Fruit fly (Drosophila melanogaster) whole organism, embryonic: ENCODE results near the gene IRSp53.

Source experiments
- Abd-B ChIP-seq: fragments of 200-800 bp; sonication (Bioruptor generic); optimal IDR thresholded peaks from 2 replicates; lab custom pipeline; 2018; ENCODE audit warnings: missing biosample characterization, mild to moderate bottlenecking, missing genetic modification characterization, moderate library complexity
- CG1024 ChIP-seq: fragments of 200-800 bp; sonication (Bioruptor generic); IDR thresholded peaks from 2 replicates; pipeline ENCODE4 v1.3.6; 2022; ENCODE audit warnings: missing biosample characterization, missing genetic modification characterization
- CG10267 ChIP-seq: fragments of 200-800 bp; sonication (Bioruptor generic); optimal IDR thresholded peaks from 2 replicates; lab custom pipeline; 2018; ENCODE audit warnings: missing biosample characterization, mild to moderate bottlenecking, missing genetic modification characterization, moderate library complexity
- CG11560 ChIP-seq: fragments of 200-800 bp; sonication (Bioruptor generic); IDR thresholded peaks from 3 replicates; pipeline ENCODE4 v1.3.6; 2022; ENCODE audit warnings: missing biosample characterization, missing genetic modification characterization
- CG15514 ChIP-seq: fragments of 200-800 bp; sonication (Bioruptor generic); optimal IDR thresholded peaks from 3 replicates; lab custom pipeline; 2017; ENCODE audit warnings: missing biosample characterization, missing genetic modification characterization, mild to moderate bottlenecking, moderate library complexity, missing genetic modification reagents
- CG17385 ChIP-seq: fragments of 200-800 bp; sonication (Bioruptor generic); optimal IDR thresholded peaks from 3 replicates; lab custom pipeline; 2018; ENCODE audit warnings: missing biosample characterization, mild to moderate bottlenecking, missing genetic modification characterization
- CG2120 ChIP-seq: fragments of 200-800 bp; sonication (Bioruptor generic); optimal IDR thresholded peaks from 3 replicates; lab custom pipeline; 2016; ENCODE audit warnings: missing biosample characterization, missing genetic modification characterization
- CG2875 ChIP-seq: fragments of 200-800 bp; sonication (Bioruptor generic); optimal IDR thresholded peaks from 2 replicates; lab custom pipeline; 2017; ENCODE audit warnings: missing biosample characterization, mild to moderate bottlenecking, missing genetic modification characterization, missing genetic modification reagents
- CG30020 ChIP-seq: fragments of 200-800 bp; optimal IDR thresholded peaks from 2 replicates; lab custom pipeline; 2019; ENCODE audit warnings: missing biosample characterization, mild to moderate bottlenecking, missing genetic modification characterization, moderate library complexity
- CG31224 ChIP-seq: fragments of 200-800 bp; sonication (Bioruptor generic); IDR thresholded peaks from 2 replicates; pipeline ENCODE4 v1.3.6; 2022; ENCODE audit warnings: missing biosample characterization, missing genetic modification characterization
- CG32532 ChIP-seq: fragments of 200-800 bp; sonication (Bioruptor generic); IDR thresholded peaks from 2 replicates; pipeline ENCODE4 v1.3.6; 2022; ENCODE audit warnings: missing biosample characterization, missing genetic modification characterization
- CG32772 ChIP-seq: fragments of 200-800 bp; sonication (Bioruptor generic); IDR thresholded peaks from 2 replicates; pipeline ENCODE4 v1.3.6; 2022; ENCODE audit warnings: missing biosample characterization, missing genetic modification characterization
- CG34224 ChIP-seq: fragments of 200-800 bp; sonication (Bioruptor generic); IDR thresholded peaks from 3 replicates; pipeline ENCODE4 v1.3.6; 2022; ENCODE audit warnings: missing biosample characterization, missing genetic modification characterization; ENCODE audit not compliant: partially characterized antibody
- CG3847 ChIP-seq: fragments of 200-800 bp; sonication (Bioruptor generic); IDR thresholded peaks from 2 replicates; pipeline ENCODE4 v1.3.6; 2022; ENCODE audit warnings: missing biosample characterization, missing genetic modification characterization
- CG4820 ChIP-seq: fragments of 200-800 bp; sonication (Bioruptor generic); optimal IDR thresholded peaks from 3 replicates; lab custom pipeline; 2016; ENCODE audit warnings: missing biosample characterization, missing genetic modification characterization
- CG6689 ChIP-seq: fragments of 200-800 bp; sonication (Bioruptor generic); IDR thresholded peaks from 2 replicates; pipeline ENCODE4 v1.3.6; 2022; ENCODE audit warnings: missing biosample characterization, missing genetic modification characterization
- CG6813 ChIP-seq: fragments of 200-800 bp; sonication (Bioruptor generic); optimal IDR thresholded peaks from 2 replicates; lab custom pipeline; 2017; ENCODE audit warnings: missing biosample characterization, missing genetic modification characterization, mild to moderate bottlenecking, moderate library complexity, missing genetic modification reagents
- CG7987 ChIP-seq: fragments of 200-800 bp; sonication (Bioruptor generic); optimal IDR thresholded peaks from 2 replicates; lab custom pipeline; 2018; ENCODE audit warnings: missing biosample characterization, mild to moderate bottlenecking, missing genetic modification characterization, moderate library complexity
- CG8944 ChIP-seq: fragments of 200-800 bp; sonication (Bioruptor generic); optimal IDR thresholded peaks from 3 replicates; lab custom pipeline; 2016; ENCODE audit warnings: missing biosample characterization, missing genetic modification characterization
- CG9797 ChIP-seq: fragments of 200-800 bp; sonication (Bioruptor generic); optimal IDR thresholded peaks from 3 replicates; lab custom pipeline; 2018; ENCODE audit warnings: missing biosample characterization, mild to moderate bottlenecking, missing genetic modification characterization
- Doc3 ChIP-seq: fragments of 200-800 bp; sonication (Bioruptor generic); IDR thresholded peaks from 3 replicates; pipeline ENCODE4 v1.3.6; 2022; ENCODE audit warnings: missing biosample characterization, missing genetic modification characterization; ENCODE audit not compliant: partially characterized antibody
- Dp ChIP-seq: fragments of 200-800 bp; sonication (Bioruptor generic); optimal IDR thresholded peaks from 2 replicates; lab custom pipeline; 2018; ENCODE audit warnings: missing biosample characterization, mild to moderate bottlenecking, missing genetic modification characterization, moderate library complexity
- Dref ChIP-seq: fragments of 200-800 bp; sonication (Bioruptor generic); IDR thresholded peaks from 2 replicates; pipeline ENCODE4 v1.3.6; 2022; ENCODE audit warnings: missing biosample characterization, missing genetic modification characterization
- ERR ChIP-seq: fragments of 200-800 bp; sonication (Bioruptor generic); optimal IDR thresholded peaks from 2 replicates; lab custom pipeline; 2016; ENCODE audit warnings: missing biosample characterization, missing genetic modification characterization
- Eip74EF ChIP-seq, 2 experiments: fragments of 200-800 bp in 1 of 2; fragments of >200 bp in 1 of 2; sonication (Bioruptor generic) in 1 of 2; optimal IDR thresholded peaks; 2 replicates each; lab custom pipeline; 2017 to 2019; ENCODE audit warnings: missing biosample characterization in 2 of 2, missing genetic modification characterization in 2 of 2, mild to moderate bottlenecking in 1 of 2, moderate library complexity in 1 of 2
- Fer1 ChIP-seq: fragments of 200-800 bp; sonication (Bioruptor generic); optimal IDR thresholded peaks from 2 replicates; lab custom pipeline; 2017; ENCODE audit warnings: missing biosample characterization, mild to moderate bottlenecking, missing genetic modification characterization
- Hey ChIP-seq: fragments of 200-800 bp; sonication (Bioruptor generic); optimal IDR thresholded peaks from 3 replicates; lab custom pipeline; 2018; ENCODE audit warnings: missing biosample characterization, mild to moderate bottlenecking, missing genetic modification characterization
- MBD-R2 ChIP-seq: fragments of 200-800 bp; sonication (Bioruptor generic); IDR thresholded peaks from 2 replicates; pipeline ENCODE4 v1.3.6; 2022; ENCODE audit warnings: missing biosample characterization, missing genetic modification characterization
- Pdp1 ChIP-seq, 2 experiments: fragments of 200-800 bp; sonication (Bioruptor generic); optimal IDR thresholded peaks; 3 replicates each; lab custom pipeline; 2016; ENCODE audit warnings: missing biosample characterization in 2 of 2, missing genetic modification characterization in 2 of 2, mild to moderate bottlenecking in 1 of 2, moderate library complexity in 1 of 2
- Scr ChIP-seq: fragments of 200-800 bp; sonication (Bioruptor generic); IDR thresholded peaks from 2 replicates; pipeline ENCODE4 v1.3.6; 2022; ENCODE audit warnings: missing biosample characterization, missing genetic modification characterization; ENCODE audit not compliant: partially characterized antibody
- Side ChIP-seq: fragments of 200-800 bp; sonication (Bioruptor generic); optimal IDR thresholded peaks from 2 replicates; lab custom pipeline; 2016; ENCODE audit warnings: missing biosample characterization, missing genetic modification characterization
- Sin3A ChIP-seq: fragments of >200 bp; optimal IDR thresholded peaks from 2 replicates; lab custom pipeline; 2018
- Trl ChIP-seq, 3 experiments: fragments of >200 bp in 2 of 3; fragments of 200-800 bp in 1 of 3; sonication (Bioruptor generic) in 1 of 3; optimal IDR thresholded peaks; 2 replicates in 1 of 3; 3 replicates in 2 of 3; lab custom pipeline; 2016 to 2017; ENCODE audit warnings: missing biosample characterization in 1 of 3, missing genetic modification characterization in 1 of 3
- bab2 ChIP-seq: fragments of 200-800 bp; sonication (Bioruptor generic); optimal IDR thresholded peaks from 2 replicates; lab custom pipeline; 2016; ENCODE audit warnings: missing biosample characterization, missing genetic modification characterization
- chif ChIP-seq, 2 experiments: fragments of 200-800 bp; sonication (Bioruptor generic); optimal IDR thresholded peaks; 3 replicates each; lab custom pipeline; 2016; ENCODE audit warnings: missing biosample characterization in 2 of 2, missing genetic modification characterization in 2 of 2
- crp ChIP-seq, 2 experiments: fragments of 200-800 bp; sonication (Bioruptor generic); optimal IDR thresholded peaks; 2 replicates in 1 of 2; 3 replicates in 1 of 2; lab custom pipeline; 2017; ENCODE audit warnings: missing biosample characterization in 2 of 2, missing genetic modification characterization in 2 of 2, mild to moderate bottlenecking in 1 of 2, moderate library complexity in 1 of 2
- dan ChIP-seq: fragments of 200-800 bp; sonication (Bioruptor generic); IDR thresholded peaks from 2 replicates; pipeline ENCODE4 v1.3.6; 2022; ENCODE audit warnings: missing biosample characterization, missing genetic modification characterization
- emc ChIP-seq: fragments of 200-800 bp; sonication (Bioruptor generic); optimal IDR thresholded peaks from 2 replicates; lab custom pipeline; 2016; ENCODE audit warnings: missing biosample characterization, missing genetic modification characterization
- ewg ChIP-seq: fragments of 200-800 bp; sonication (Bioruptor generic); optimal IDR thresholded peaks from 3 replicates; lab custom pipeline; 2017; ENCODE audit warnings: mild to moderate bottlenecking, missing biosample characterization, missing genetic modification reagents, missing genetic modification characterization
- fd102C ChIP-seq: fragments of 200-800 bp; sonication (Bioruptor generic); optimal IDR thresholded peaks from 2 replicates; lab custom pipeline; 2018; ENCODE audit warnings: missing biosample characterization, mild to moderate bottlenecking, missing genetic modification characterization, moderate library complexity
- grau ChIP-seq: fragments of 200-800 bp; optimal IDR thresholded peaks from 3 replicates; lab custom pipeline; 2019; ENCODE audit warnings: missing biosample characterization, mild to moderate bottlenecking, missing genetic modification characterization, moderate library complexity
- ham ChIP-seq: fragments of 200-800 bp; sonication (Bioruptor generic); IDR thresholded peaks from 2 replicates; pipeline ENCODE4 v1.3.6; 2022; ENCODE audit warnings: missing biosample characterization, missing genetic modification characterization
- jing ChIP-seq: fragments of 200-800 bp; sonication (Bioruptor generic); optimal IDR thresholded peaks from 2 replicates; lab custom pipeline; 2018; ENCODE audit warnings: missing biosample characterization, mild to moderate bottlenecking, missing genetic modification characterization
- kah ChIP-seq: fragments of 200-800 bp; sonication (Bioruptor generic); optimal IDR thresholded peaks from 2 replicates; lab custom pipeline; 2018; ENCODE audit warnings: missing biosample characterization, mild to moderate bottlenecking, missing genetic modification characterization
- lov ChIP-seq, 2 experiments: fragments of 200-800 bp in 1 of 2; fragments of >200 bp in 1 of 2; sonication (Bioruptor generic) in 1 of 2; IDR thresholded peaks in 1 of 2; optimal IDR thresholded peaks in 1 of 2; 2 replicates in 1 of 2; 3 replicates in 1 of 2; pipeline versions ENCODE4 v1.3.6 to Lab custom; 2017 to 2022; ENCODE audit warnings: missing biosample characterization in 1 of 2, missing genetic modification characterization in 1 of 2
- rib ChIP-seq: fragments of 200-800 bp; sonication (Bioruptor generic); IDR thresholded peaks from 2 replicates; pipeline ENCODE4 v1.3.6; 2022; ENCODE audit warnings: missing biosample characterization, missing genetic modification characterization
- schlank ChIP-seq: fragments of 200-800 bp; sonication (Bioruptor generic); optimal IDR thresholded peaks from 2 replicates; lab custom pipeline; 2018; ENCODE audit warnings: missing biosample characterization, mild to moderate bottlenecking, missing genetic modification characterization
- sd ChIP-seq: fragments of 200-800 bp; sonication (Bioruptor generic); optimal IDR thresholded peaks from 3 replicates; lab custom pipeline; 2018; ENCODE audit warnings: missing biosample characterization, mild to moderate bottlenecking, missing genetic modification characterization, moderate library complexity
- zen ChIP-seq: fragments of 200-800 bp; sonication (Bioruptor generic); optimal IDR thresholded peaks from 3 replicates; lab custom pipeline; 2018; ENCODE audit warnings: missing biosample characterization, mild to moderate bottlenecking, missing genetic modification characterization, moderate library complexity

The IRSp53 gene

DNA sequence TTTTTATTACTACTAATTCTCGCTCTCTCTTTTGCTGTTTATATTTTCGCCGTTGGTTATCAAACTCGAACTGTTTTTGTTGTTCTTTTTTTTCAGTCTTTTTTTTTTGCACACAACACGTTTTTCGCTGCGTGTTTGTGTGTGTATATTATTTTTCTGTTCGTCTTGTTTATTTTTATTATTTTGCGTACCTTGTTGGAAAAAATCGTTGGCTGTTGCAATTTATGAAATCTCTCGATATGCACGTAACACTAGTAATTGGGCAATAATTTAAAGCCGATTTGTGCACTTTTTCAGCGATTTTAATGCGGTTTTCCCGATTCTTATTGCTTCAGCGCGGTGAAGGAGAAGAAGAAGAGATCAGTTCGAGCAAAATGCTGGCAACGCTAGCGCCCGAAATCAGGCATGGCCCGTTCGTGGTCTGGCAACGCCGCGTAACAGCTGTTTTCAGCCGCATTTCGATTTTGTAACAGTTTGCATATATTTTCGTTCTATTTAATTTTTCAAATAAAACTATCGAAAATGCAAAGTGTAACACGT lies 15.4 kb upstream of the IRSp53 start, which contains the start of the genes FoxK and mRpL2 (continued):
- TF ChIP-seq ham (GFP tag; lab: Robert Waterston, UW) = no peak
- TF ChIP-seq CG34224 (GFP tag; lab: Robert Waterston, UW) = peak; percentile 51; the same call in 1 of the 3 replicates
- no peak for TF ChIP-seq schlank (tag; lab: Kevin White, UChicago)
- TF ChIP-seq CG10267 (tag; lab: Kevin White, UChicago) = peak; percentile 39
- no peak for TF ChIP-seq chif (GFP tag; optimal IDR thresholded peaks at IDR 0.05; lab: Kevin White, UChicago)
- no peak for TF ChIP-seq bab2 (GFP tag; lab: Kevin White, UChicago)
- peak; percentile 69 for TF ChIP-seq CG15514 (GFP tag; lab: Kevin White, UChicago)
- TF ChIP-seq emc (GFP tag; lab: Kevin White, UChicago) = no peak
- peak; percentile 28 for TF ChIP-seq CG7987 (GFP tag; lab: Kevin White, UChicago)
- TF ChIP-seq CG8944 (GFP tag; lab: Kevin White, UChicago) = no peak
- TF ChIP-seq CG2875 (GFP tag; lab: Kevin White, UChicago) = no peak
- peak; percentile 4 for TF ChIP-seq ERR (GFP tag; lab: Kevin White, UChicago)
- TF ChIP-seq ewg = peak; percentile 89
- TF ChIP-seq rib (GFP tag; lab: Robert Waterston, UW) = 0 out of 2 replicates have a peak, but pooled peaks have one; percentile 10
- TF ChIP-seq sd (tag; lab: Kevin White, UChicago) = no peak
- TF ChIP-seq Doc3 = no peak
- TF ChIP-seq CG30020 = peak; percentile 29
- TF ChIP-seq Side = no peak
- TF ChIP-seq Trl (optimal IDR thresholded peaks at IDR 0.05; lab: Kevin White, UChicago) = no peak
- TF ChIP-seq Trl (GFP tag; optimal IDR thresholded peaks at IDR 0.05; lab: Kevin White, UChicago) = no peak
- TF ChIP-seq CG2120 (GFP tag; lab: Kevin White, UChicago) = peak; percentile 40
- peak; percentile 54 for TF ChIP-seq CG9797 (GFP tag; lab: Kevin White, UChicago)
- peak; percentile 35; the same call in 1 of the 2 replicates for TF ChIP-seq Scr (GFP tag; lab: Robert Waterston, UW)
- no peak for TF ChIP-seq CG11560 (tag; lab: Robert Waterston, UW)
- TF ChIP-seq CG3847 = peak; percentile 63; the same call in 1 of the 2 replicates
- no peak for TF ChIP-seq CG6689
- no peak for TF ChIP-seq Fer1 (GFP tag; lab: Kevin White, UChicago)
- TF ChIP-seq CG1024 (GFP tag; lab: Robert Waterston, UW) = no peak
- TF ChIP-seq jing (GFP tag; lab: Kevin White, UChicago) = no peak
- no peak for TF ChIP-seq kah (GFP tag; lab: Kevin White, UChicago)
- no peak for TF ChIP-seq dan (GFP tag; lab: Robert Waterston, UW)
- no peak for TF ChIP-seq CG32532 (GFP tag; lab: Robert Waterston, UW)
- no peak for TF ChIP-seq CG32772 (GFP tag; lab: Robert Waterston, UW)
- TF ChIP-seq crp (GFP tag; optimal IDR thresholded peaks at IDR 0.05; lab: Kevin White, UChicago) = peak; percentile 70 to 97
- TF ChIP-seq CG4820 (GFP tag; lab: Kevin White, UChicago) = no peak
- TF ChIP-seq Abd-B (GFP tag; lab: Kevin White, UChicago) = no peak
- no peak for TF ChIP-seq CG6813 (GFP tag; lab: Kevin White, UChicago)
- peak; percentile 72 for TF ChIP-seq Sin3A (lab: Kevin White, UChicago)
- TF ChIP-seq CG17385 (GFP tag; lab: Kevin White, UChicago) = peak; percentile 99
- peak; percentile 89 for TF ChIP-seq MBD-R2 (GFP tag; lab: Robert Waterston, UW)
- peak; percentile 2 for TF ChIP-seq grau (tag; lab: Kevin White, UChicago)
- no peak for TF ChIP-seq Eip74EF (GFP tag; optimal IDR thresholded peaks at IDR 0.05; lab: Kevin White, UChicago)
- no peak for TF ChIP-seq zen
- TF ChIP-seq fd102C (GFP tag; lab: Kevin White, UChicago) = no peak
- TF ChIP-seq Dp (GFP tag; lab: Kevin White, UChicago) = peak; percentile 51
- peak in 1 of 2 experiments; percentile 72 for TF ChIP-seq Pdp1 (GFP tag; optimal IDR thresholded peaks at IDR 0.05; lab: Kevin White, UChicago)
- TF ChIP-seq Dref = peak; percentile 44
- no peak for TF ChIP-seq CG31224
- TF ChIP-seq lov (optimal IDR thresholded peaks at IDR 0.05; lab: Kevin White, UChicago) = peak; percentile 16
- TF ChIP-seq lov (GFP tag; IDR thresholded peaks at IDR 0.05; lab: Robert Waterston, UW) = no peak
- no peak for TF ChIP-seq Hey
